Worm (Caenorhabditis elegans): Measurements from ENCODE around the gene ads-1.

ads-1 gene

ce11 chrIII:298456-298855, at the start of gene ads-1:
ads-1 (minus strand) TSS chrIII:298556.
- TF ChIP-seq ets-7 (tag; optimal IDR thresholded peaks at IDR 0.05) (no peak), tra-4 (tag; optimal IDR thresholded peaks at IDR 0.05) (no peak), flt-1 (GFP tag; IDR thresholded peaks at IDR 0.05) (no peak), hmg-4 (GFP tag; optimal IDR thresholded peaks at IDR 0.05) (no peak), tbx-37 (GFP tag; conservative IDR thresholded peaks at IDR 0.05) (no peak), B0310.2 (tag; optimal IDR thresholded peaks at IDR 0.05) (no peak), F13C5.2 (tag; optimal IDR thresholded peaks at IDR 0.05) (no peak), hnd-1 (tag; optimal IDR thresholded peaks at IDR 0.05) (no peak), hmbx-1 (tag; optimal IDR thresholded peaks at IDR 0.05) (no peak), ceh-13 (GFP tag; optimal IDR thresholded peaks at IDR 0.05) (no peak), ama-1 (optimal IDR thresholded peaks at IDR 0.05) (no peak), aly-1 (tag; optimal IDR thresholded peaks at IDR 0.05) (no peak), pes-1 (GFP tag; IDR thresholded peaks at IDR 0.05) (no peak), ceh-36 (tag; optimal IDR thresholded peaks at IDR 0.05) (no peak), scrt-1 (GFP tag; IDR thresholded peaks at IDR 0.05) (no peak)

- TF ChIP-seq hmg-4 (GFP tag; optimal IDR thresholded peaks at IDR 0.05) (no peak), tra-4 (tag; optimal IDR thresholded peaks at IDR 0.05) (no peak), B0310.2 (tag; optimal IDR thresholded peaks at IDR 0.05) (no peak), tbx-37 (GFP tag; conservative IDR thresholded peaks at IDR 0.05) (no peak), ceh-13 (GFP tag; optimal IDR thresholded peaks at IDR 0.05) (no peak), ama-1 (optimal IDR thresholded peaks at IDR 0.05) (no peak), flt-1 (GFP tag; IDR thresholded peaks at IDR 0.05) (no peak), aly-1 (tag; optimal IDR thresholded peaks at IDR 0.05) (no peak)
These were observed 49.0 kb upstream of the ads-1 start for ce11 chrIII:347351-347750.

DNA sequence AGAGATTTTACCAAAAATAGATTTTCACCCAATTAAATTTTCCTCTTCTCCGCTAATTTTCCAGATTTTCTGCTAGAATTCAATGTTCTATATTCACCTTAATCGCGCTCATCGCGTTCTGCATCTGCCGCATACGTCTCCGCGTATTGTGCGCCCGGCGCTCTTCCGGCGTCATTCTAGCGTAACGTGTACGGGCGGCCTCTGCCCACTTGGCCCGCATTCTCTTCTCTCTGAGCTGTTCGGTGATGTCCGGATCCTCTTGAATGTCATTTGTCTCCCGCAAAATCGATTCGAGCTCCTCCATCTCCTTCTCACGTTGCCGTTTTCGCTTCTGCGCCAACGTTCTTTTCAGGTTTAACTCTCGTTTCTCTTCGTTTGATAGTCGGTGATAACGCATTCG, 48.6 kb upstream of the ads-1 start:
- TF ChIP-seq B0310.2 (tag; optimal IDR thresholded peaks at IDR 0.05), result no peak
- peak; percentile 39 for TF ChIP-seq hmg-4 (GFP tag; optimal IDR thresholded peaks at IDR 0.05)
- TF ChIP-seq hmbx-1 (tag; optimal IDR thresholded peaks at IDR 0.05), result no peak

- TF ChIP-seq ceh-36 (tag; optimal IDR thresholded peaks at IDR 0.05), result no peak
- no peak for TF ChIP-seq flt-1 (GFP tag; IDR thresholded peaks at IDR 0.05)
- no peak for TF ChIP-seq ceh-13 (GFP tag; optimal IDR thresholded peaks at IDR 0.05)
- TF ChIP-seq hmg-4 (GFP tag; optimal IDR thresholded peaks at IDR 0.05), result peak; percentile 3
These were observed 47.1 kb upstream of the ads-1 start for ce11 chrIII:345503-345902.

DNA sequence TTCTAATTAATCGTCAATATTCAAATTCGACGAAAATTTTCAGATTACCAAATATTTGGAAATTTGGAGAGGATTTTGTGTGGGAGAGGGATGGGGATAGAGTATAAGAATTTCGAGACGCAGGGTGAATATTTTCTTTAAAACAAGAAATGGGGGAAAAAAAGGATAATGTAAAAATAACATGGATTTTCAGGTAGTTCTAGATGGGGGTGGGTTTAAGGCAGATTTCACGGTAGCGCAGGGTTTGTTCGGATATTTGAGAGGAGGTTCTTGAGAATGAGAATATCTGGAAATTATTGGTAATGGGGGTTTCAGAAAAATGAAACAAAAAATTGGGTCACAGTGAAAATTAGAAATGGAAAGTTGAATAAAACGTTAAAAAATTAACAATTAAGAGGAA, 46.0 kb upstream of the ads-1 start:
- no peak for TF ChIP-seq hmg-4 (GFP tag; optimal IDR thresholded peaks at IDR 0.05)
- TF ChIP-seq B0310.2 (tag; optimal IDR thresholded peaks at IDR 0.05), result no peak
- 0 out of 2 replicates have a peak, but pooled peaks have one; percentile 28 for TF ChIP-seq pes-1 (GFP tag; IDR thresholded peaks at IDR 0.05)
- TF ChIP-seq hmbx-1 (tag; optimal IDR thresholded peaks at IDR 0.05), result no peak
- no peak for TF ChIP-seq ama-1 (optimal IDR thresholded peaks at IDR 0.05)
- no peak for TF ChIP-seq sea-1 (GFP tag; conservative IDR thresholded peaks at IDR 0.05)
- no peak for TF ChIP-seq ceh-13 (GFP tag; optimal IDR thresholded peaks at IDR 0.05)
- no peak for TF ChIP-seq tra-4 (tag; optimal IDR thresholded peaks at IDR 0.05)

ce11 chrIII:343346-344220, 45.2 kb upstream of the ads-1 start:
- TF ChIP-seq aly-1 (tag; optimal IDR thresholded peaks at IDR 0.05), result no peak
- TF ChIP-seq ama-1 (optimal IDR thresholded peaks at IDR 0.05), result peak; percentile 54
- TF ChIP-seq hnd-1 (tag; optimal IDR thresholded peaks at IDR 0.05), result peak; percentile 2
- TF ChIP-seq F13C5.2 (tag; optimal IDR thresholded peaks at IDR 0.05), result peak; percentile 19
- peak; percentile 27 for TF ChIP-seq B0310.2 (tag; optimal IDR thresholded peaks at IDR 0.05)

- TF ChIP-seq tbx-11 (GFP tag; IDR thresholded peaks at IDR 0.05), result no peak
- no peak for TF ChIP-seq aly-1 (tag; optimal IDR thresholded peaks at IDR 0.05)
- no peak for TF ChIP-seq ets-7 (tag; optimal IDR thresholded peaks at IDR 0.05)
- no peak for TF ChIP-seq scrt-1 (GFP tag; IDR thresholded peaks at IDR 0.05)
These were observed 44.7 kb upstream of the ads-1 start, which contains the start of gene Y50D7A.8 for ce11 chrIII:343141-343345. Y50D7A.8 (minus strand) TSS chrIII:343241.

- TF ChIP-seq hmbx-1 (tag; optimal IDR thresholded peaks at IDR 0.05) (no peak), aly-1 (tag; optimal IDR thresholded peaks at IDR 0.05) (no peak), ets-7 (tag; optimal IDR thresholded peaks at IDR 0.05) (no peak), tbx-11 (GFP tag; IDR thresholded peaks at IDR 0.05) (no peak), ceh-36 (tag; optimal IDR thresholded peaks at IDR 0.05) (no peak), hmg-4 (GFP tag; optimal IDR thresholded peaks at IDR 0.05) (no peak), flt-1 (GFP tag; IDR thresholded peaks at IDR 0.05) (no peak), B0310.2 (tag; optimal IDR thresholded peaks at IDR 0.05) (no peak), sea-1 (GFP tag; conservative IDR thresholded peaks at IDR 0.05) (no peak), scrt-1 (GFP tag; IDR thresholded peaks at IDR 0.05) (no peak)
These were observed 16.8 kb upstream of the ads-1 start, which contains the start of gene Y50D7A.10 for ce11 chrIII:315160-315559. Y50D7A.10 (plus strand) TSS chrIII:315460.

DNA sequence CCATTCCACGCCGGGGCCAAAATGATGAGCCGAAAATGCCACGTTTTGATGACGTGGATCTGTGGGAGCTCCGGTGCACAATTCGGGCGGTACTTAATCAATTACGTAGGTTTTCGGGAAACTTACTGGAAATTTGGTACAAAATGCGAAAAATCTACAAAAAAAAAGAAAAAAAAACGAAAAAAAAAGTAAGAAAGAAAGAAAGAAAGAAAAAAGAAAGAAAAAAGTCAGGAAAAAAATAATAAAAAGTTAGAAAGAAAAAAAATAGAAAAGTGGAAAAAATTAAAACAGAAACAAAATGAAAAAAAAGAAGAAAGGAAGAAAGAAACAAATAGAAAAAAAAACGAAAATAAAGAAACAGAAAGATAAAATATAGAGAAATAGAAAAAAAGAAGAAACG, 14.5 kb upstream of the ads-1 start:
- TF ChIP-seq aly-1 (tag; optimal IDR thresholded peaks at IDR 0.05), result no peak
- no peak for TF ChIP-seq ceh-13 (GFP tag; optimal IDR thresholded peaks at IDR 0.05)
- no peak for TF ChIP-seq ama-1 (optimal IDR thresholded peaks at IDR 0.05)
- no peak for TF ChIP-seq ets-7 (tag; optimal IDR thresholded peaks at IDR 0.05)
